Fruit fly (Drosophila melanogaster): ENCODE results near the gene Fer3HCH.
A peak's percentile ranks its signal among the peaks of the same experiment; 100 is the strongest.

dm6 chrX:13114861-13115260 is 6.9 kb upstream of the Fer3HCH start, which contains the start of gene CG42237:
- no peak for TF ChIP-seq EcR (GFP tag; optimal IDR thresholded peaks at IDR 0.05)
- no peak for TF ChIP-seq CG8301 (tag; optimal IDR thresholded peaks at IDR 0.05)
- TF ChIP-seq Pif1B (GFP tag; optimal IDR thresholded peaks at IDR 0.05) = no peak
- peak; percentile 60 for TF ChIP-seq CG13204 (GFP tag; optimal IDR thresholded peaks at IDR 0.05)
- TF ChIP-seq CG32121 (GFP tag; IDR thresholded peaks at IDR 0.05) = 0 out of 2 replicates have a peak, but pooled peaks have one; percentile 17
- TF ChIP-seq Snoo (tag; optimal IDR thresholded peaks at IDR 0.05) = no peak
- no peak for TF ChIP-seq rn (GFP tag; IDR thresholded peaks at IDR 0.05)

Data from whole organism, pupa.